Fruit fly (Drosophila melanogaster) whole organism, prepupa: Measurements from ENCODE around the gene CG13917.

Source experiments
- Blimp-1 ChIP-seq: fragments of 200-800 bp; sonication (Bioruptor generic); optimal IDR thresholded peaks from 3 replicates; lab custom pipeline; 2017; ENCODE audit warnings: missing biosample characterization, missing genetic modification characterization, mild to moderate bottlenecking, moderate library complexity, missing genetic modification reagents
- CG10669 ChIP-seq: fragments of 200-800 bp; sonication (Bioruptor generic); optimal IDR thresholded peaks from 3 replicates; lab custom pipeline; 2018; ENCODE audit warnings: missing biosample characterization, mild to moderate bottlenecking, missing genetic modification characterization, moderate library complexity
- CG11294 ChIP-seq: fragments of 200-800 bp; sonication (Bioruptor generic); IDR thresholded peaks from 2 replicates; pipeline ENCODE4 v1.3.6; 2022; ENCODE audit warnings: missing biosample characterization, missing genetic modification characterization
- CG11762 ChIP-seq: fragments of 200-800 bp; sonication (Bioruptor generic); optimal IDR thresholded peaks from 3 replicates; lab custom pipeline; 2016; ENCODE audit warnings: missing biosample characterization, missing genetic modification characterization; ENCODE audit not compliant: insufficient read depth
- CG11902 ChIP-seq: fragments of 200-800 bp; sonication (Bioruptor generic); optimal IDR thresholded peaks from 3 replicates; lab custom pipeline; 2016; ENCODE audit warnings: missing biosample characterization, missing genetic modification characterization
- CG1621 ChIP-seq: fragments of 200-800 bp; sonication (Bioruptor generic); optimal IDR thresholded peaks from 3 replicates; lab custom pipeline; 2018; ENCODE audit warnings: missing biosample characterization, mild to moderate bottlenecking, missing genetic modification characterization
- CG16779 ChIP-seq: fragments of 200-800 bp; sonication (Bioruptor generic); optimal IDR thresholded peaks from 3 replicates; lab custom pipeline; 2017; ENCODE audit warnings: missing biosample characterization, mild to moderate bottlenecking, missing genetic modification characterization
- CG3032 ChIP-seq: fragments of 200-800 bp; optimal IDR thresholded peaks from 2 replicates; lab custom pipeline; 2019; ENCODE audit warnings: missing biosample characterization, mild to moderate bottlenecking, missing genetic modification characterization, moderate library complexity
- CG31627 ChIP-seq: fragments of 200-800 bp; sonication (Bioruptor generic); optimal IDR thresholded peaks from 3 replicates; lab custom pipeline; 2016; ENCODE audit warnings: missing biosample characterization, missing genetic modification characterization
- CG32006 ChIP-seq: fragments of 200-800 bp; sonication (Bioruptor generic); optimal IDR thresholded peaks from 3 replicates; lab custom pipeline; 2017; ENCODE audit warnings: missing biosample characterization, mild to moderate bottlenecking, missing genetic modification characterization
- CG4318 ChIP-seq: fragments of 200-800 bp; sonication (Bioruptor generic); optimal IDR thresholded peaks from 3 replicates; lab custom pipeline; 2017; ENCODE audit warnings: missing biosample characterization, mild to moderate bottlenecking, missing genetic modification characterization
- CG6163 ChIP-seq: fragments of 200-800 bp; sonication (Bioruptor generic); IDR thresholded peaks from 3 replicates; pipeline ENCODE4 v1.3.6; 2022; ENCODE audit warnings: missing biosample characterization, missing genetic modification characterization
- CG6276 ChIP-seq: fragments of 200-800 bp; sonication (Bioruptor generic); optimal IDR thresholded peaks from 2 replicates; lab custom pipeline; 2017; ENCODE audit warnings: missing biosample characterization, mild to moderate bottlenecking, missing genetic modification characterization
- CG6792 ChIP-seq: fragments of 200-800 bp; sonication (Bioruptor generic); optimal IDR thresholded peaks from 3 replicates; lab custom pipeline; 2016; ENCODE audit warnings: missing biosample characterization, missing genetic modification characterization
- CG6854 ChIP-seq: fragments of 200-800 bp; sonication (Bioruptor generic); optimal IDR thresholded peaks from 2 replicates; lab custom pipeline; 2017; ENCODE audit warnings: missing biosample characterization, mild to moderate bottlenecking, missing genetic modification characterization
- CG7368 ChIP-seq: fragments of 200-800 bp; sonication (Bioruptor generic); optimal IDR thresholded peaks from 3 replicates; lab custom pipeline; 2016; ENCODE audit warnings: missing biosample characterization, missing genetic modification characterization
- CG8119 ChIP-seq: fragments of 200-800 bp; sonication (Bioruptor generic); IDR thresholded peaks from 3 replicates; pipeline ENCODE4 v1.3.6; 2022; ENCODE audit warnings: missing biosample characterization, missing genetic modification characterization
- CG8632 ChIP-seq: fragments of 200-800 bp; sonication (Bioruptor generic); optimal IDR thresholded peaks from 3 replicates; lab custom pipeline; 2016; ENCODE audit warnings: missing biosample characterization, missing genetic modification characterization
- CG9139 ChIP-seq: fragments of 200-800 bp; sonication (Bioruptor generic); optimal IDR thresholded peaks from 3 replicates; lab custom pipeline; 2017; ENCODE audit warnings: missing biosample characterization, mild to moderate bottlenecking, missing genetic modification characterization
- Eip75B ChIP-seq: fragments of 200-800 bp; sonication (Bioruptor generic); optimal IDR thresholded peaks from 3 replicates; lab custom pipeline; 2016; ENCODE audit warnings: missing biosample characterization, missing genetic modification characterization
- Eip78C ChIP-seq: fragments of 200-800 bp; sonication (Bioruptor generic); peaks from one replicate; lab custom pipeline; 2016; ENCODE audit warnings: missing biosample characterization, missing genetic modification characterization
- Eip93F ChIP-seq: fragments of 200-800 bp; sonication (Bioruptor generic); optimal IDR thresholded peaks from 2 replicates; lab custom pipeline; 2016; ENCODE audit warnings: missing biosample characterization, mild to moderate bottlenecking, missing genetic modification characterization
- Ets96B ChIP-seq: fragments of 200-800 bp; optimal IDR thresholded peaks from 2 replicates; lab custom pipeline; 2019; ENCODE audit warnings: missing biosample characterization, mild to moderate bottlenecking, missing genetic modification characterization, moderate library complexity
- Gug ChIP-seq: fragments of 200-800 bp; sonication (Bioruptor generic); IDR thresholded peaks from 2 replicates; pipeline ENCODE4 v1.3.6; 2022; ENCODE audit warnings: missing biosample characterization, missing genetic modification characterization
- Hr38 ChIP-seq: sonication (Bioruptor generic); optimal IDR thresholded peaks from 2 replicates; lab custom pipeline; 2016; ENCODE audit warnings: missing biosample characterization, missing genetic modification characterization
- Hr4 ChIP-seq: fragments of 200-800 bp; sonication (Bioruptor generic); optimal IDR thresholded peaks from 3 replicates; lab custom pipeline; 2016; ENCODE audit warnings: missing biosample characterization, missing genetic modification characterization
- Lpt ChIP-seq: fragments of 200-800 bp; sonication (Bioruptor generic); optimal IDR thresholded peaks from 3 replicates; lab custom pipeline; 2016; ENCODE audit warnings: missing biosample characterization, missing genetic modification characterization
- Met ChIP-seq: fragments of 200-800 bp; sonication (Bioruptor generic); optimal IDR thresholded peaks from 3 replicates; lab custom pipeline; 2016; ENCODE audit warnings: missing biosample characterization, missing genetic modification characterization
- Smox ChIP-seq: fragments of 200-800 bp; sonication (Bioruptor generic); optimal IDR thresholded peaks from 3 replicates; lab custom pipeline; 2016; ENCODE audit warnings: missing biosample characterization, missing genetic modification characterization
- Sox14 ChIP-seq: fragments of 200-800 bp; sonication (Bioruptor generic); optimal IDR thresholded peaks from 3 replicates; lab custom pipeline; 2016; ENCODE audit warnings: missing biosample characterization, missing genetic modification characterization
- Sox15 ChIP-seq: fragments of 200-800 bp; sonication (Bioruptor generic); optimal IDR thresholded peaks from 3 replicates; lab custom pipeline; 2016; ENCODE audit warnings: missing biosample characterization, missing genetic modification characterization
- acj6 ChIP-seq: fragments of 200-800 bp; sonication (Bioruptor generic); optimal IDR thresholded peaks from 3 replicates; lab custom pipeline; 2016; ENCODE audit warnings: missing biosample characterization, missing genetic modification characterization
- cyc ChIP-seq: fragments of 200-800 bp; sonication (Bioruptor generic); optimal IDR thresholded peaks from 3 replicates; lab custom pipeline; 2016; ENCODE audit warnings: missing biosample characterization, missing genetic modification characterization
- dsx ChIP-seq: fragments of 200-800 bp; optimal IDR thresholded peaks from 3 replicates; lab custom pipeline; 2019; ENCODE audit warnings: missing biosample characterization, mild to moderate bottlenecking, missing genetic modification characterization, moderate library complexity; ENCODE audit not compliant: poor library complexity, severe bottlenecking
- esn ChIP-seq: fragments of 200-800 bp; sonication (Bioruptor generic); optimal IDR thresholded peaks from 2 replicates; lab custom pipeline; 2016; ENCODE audit warnings: missing biosample characterization, mild to moderate bottlenecking, missing genetic modification characterization, moderate library complexity
- fd85E ChIP-seq: fragments of 200-800 bp; sonication (Bioruptor generic); optimal IDR thresholded peaks from 3 replicates; lab custom pipeline; 2016; ENCODE audit warnings: missing biosample characterization, missing genetic modification characterization
- fkh ChIP-seq: fragments of 200-800 bp; sonication (Bioruptor generic); optimal IDR thresholded peaks from 3 replicates; lab custom pipeline; 2017; ENCODE audit warnings: missing biosample characterization, mild to moderate bottlenecking, missing genetic modification characterization, moderate library complexity
- net ChIP-seq: fragments of 200-800 bp; sonication (Bioruptor generic); optimal IDR thresholded peaks from 3 replicates; lab custom pipeline; 2016; ENCODE audit warnings: missing biosample characterization, missing genetic modification characterization
- pdm3 ChIP-seq: fragments of 200-800 bp; sonication (Bioruptor generic); optimal IDR thresholded peaks from 3 replicates; lab custom pipeline; 2016; ENCODE audit warnings: missing biosample characterization, missing genetic modification characterization
- salr ChIP-seq, 2 experiments: fragments of 200-800 bp; sonication (Bioruptor generic); optimal IDR thresholded peaks; 3 replicates each; lab custom pipeline; 2016 to 2018; ENCODE audit warnings: missing biosample characterization in 2 of 2, missing genetic modification characterization in 2 of 2, mild to moderate bottlenecking in 1 of 2
- spab ChIP-seq: fragments of 200-800 bp; sonication (Bioruptor generic); optimal IDR thresholded peaks from 2 replicates; lab custom pipeline; 2017; ENCODE audit warnings: missing biosample characterization, mild to moderate bottlenecking, missing genetic modification characterization, missing genetic modification reagents
- ss ChIP-seq, 2 experiments: fragments of 200-800 bp; sonication (Bioruptor generic); optimal IDR thresholded peaks; 2 replicates in 1 of 2; 3 replicates in 1 of 2; lab custom pipeline; 2017 to 2018; ENCODE audit warnings: mild to moderate bottlenecking in 2 of 2, missing biosample characterization in 2 of 2, missing genetic modification characterization in 2 of 2, moderate library complexity in 1 of 2
- svp ChIP-seq: fragments of 200-800 bp; sonication (Bioruptor generic); peaks from one replicate; lab custom pipeline; 2016; ENCODE audit warnings: missing biosample characterization, missing genetic modification characterization
- topi ChIP-seq: fragments of 200-800 bp; sonication (Bioruptor generic); optimal IDR thresholded peaks from 3 replicates; lab custom pipeline; 2016; ENCODE audit warnings: missing biosample characterization, missing genetic modification characterization
- vri ChIP-seq: fragments of 200-800 bp; sonication (Bioruptor generic); optimal IDR thresholded peaks from 3 replicates; lab custom pipeline; 2016; ENCODE audit warnings: missing biosample characterization, mild to moderate bottlenecking, missing genetic modification characterization

The CG13917 gene

dm6 chr3L:1546349-1547116 is 30.0 kb upstream of the CG13917 start (continued):
- 0 out of 3 replicates have a peak, but pooled peaks have one; percentile 10 for TF ChIP-seq CG6163 (GFP tag; lab: Robert Waterston, UW)
- TF ChIP-seq CG8119 (GFP tag; lab: Robert Waterston, UW) = no peak
- no peak for TF ChIP-seq Sox14
- no peak for TF ChIP-seq CG31627 (GFP tag; lab: Kevin White, UChicago)
- TF ChIP-seq CG8632 (GFP tag; lab: Kevin White, UChicago) = no peak
- no peak for TF ChIP-seq Smox (GFP tag; lab: Kevin White, UChicago)
- no peak for TF ChIP-seq CG10669
- peak; percentile 36 to 70 for TF ChIP-seq ss (GFP tag; optimal IDR thresholded peaks at IDR 0.05; lab: Kevin White, UChicago)
- TF ChIP-seq, all 60 proteins: peak for 14

- peak; percentile 94 for TF ChIP-seq svp
- no peak for TF ChIP-seq CG6276
- TF ChIP-seq spab = no peak
- no peak for TF ChIP-seq CG11762
- TF ChIP-seq Blimp-1 (GFP tag; lab: Kevin White, UChicago) = no peak
- no peak for TF ChIP-seq CG6792 (GFP tag; lab: Kevin White, UChicago)
- TF ChIP-seq CG6854 (GFP tag; lab: Kevin White, UChicago) = no peak
- TF ChIP-seq cyc (GFP tag; lab: Kevin White, UChicago) = no peak
Observed at dm6 chr3L:1547117-1547507, 29.4 kb upstream of the CG13917 start.

DNA sequence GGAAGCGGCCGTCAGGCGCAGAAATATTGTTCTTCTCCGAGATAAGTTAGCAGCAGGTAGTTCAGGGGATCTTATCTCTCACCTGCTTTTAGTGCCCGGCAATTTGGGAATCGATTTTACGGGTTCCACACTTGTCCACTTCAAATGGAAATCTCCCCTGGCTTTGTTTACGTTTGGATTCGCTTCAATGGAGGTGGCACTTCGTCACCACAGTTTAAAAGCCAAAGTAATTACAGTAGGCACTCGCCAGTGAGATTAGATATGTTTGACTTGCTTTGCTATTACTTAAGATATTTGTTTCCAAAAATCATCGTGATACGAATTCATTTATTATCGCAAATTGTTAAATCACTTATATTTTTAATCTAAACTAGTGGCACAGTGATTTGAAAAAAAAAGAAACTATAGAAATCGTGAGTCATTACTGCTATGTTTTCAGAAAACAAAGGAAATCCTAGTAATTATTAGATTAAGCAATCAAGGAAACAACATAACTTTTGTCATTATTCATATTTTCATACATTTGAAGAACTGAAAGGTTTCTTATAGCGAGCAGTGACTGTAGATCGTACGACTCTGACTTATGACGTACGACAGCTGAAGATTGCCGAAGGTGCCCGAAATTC is 28.0 kb upstream of the CG13917 start:
- TF ChIP-seq CG7368 (GFP tag; lab: Kevin White, UChicago) = no peak
- TF ChIP-seq Ets96B (tag; lab: Kevin White, UChicago) = no peak
- peak; percentile 76 for TF ChIP-seq topi (GFP tag; lab: Kevin White, UChicago)
- peak; percentile 67 for TF ChIP-seq cyc (GFP tag; lab: Kevin White, UChicago)
- TF ChIP-seq Hr4 (GFP tag; lab: Kevin White, UChicago) = peak; percentile 48
- no peak for TF ChIP-seq CG4318
- TF ChIP-seq CG6854 (GFP tag; lab: Kevin White, UChicago) = no peak
- TF ChIP-seq CG8632 (GFP tag; lab: Kevin White, UChicago) = peak; percentile 32
- TF ChIP-seq Hr38 = no peak
- TF ChIP-seq CG1621 = no peak
- TF ChIP-seq Gug = no peak
- TF ChIP-seq CG6276 = no peak
- no peak for TF ChIP-seq CG3032 (tag; lab: Kevin White, UChicago)
- no peak for TF ChIP-seq pdm3 (GFP tag; lab: Kevin White, UChicago)
- TF ChIP-seq acj6 (GFP tag; lab: Kevin White, UChicago) = peak; percentile 65
- peak; percentile 86 for TF ChIP-seq esn
- TF ChIP-seq Eip93F = peak; percentile 29
- no peak for TF ChIP-seq CG16779 (tag; lab: Kevin White, UChicago)
- TF ChIP-seq salr (GFP tag; optimal IDR thresholded peaks at IDR 0.05; lab: Kevin White, UChicago) = no peak
- TF ChIP-seq dsx = no peak
- no peak for TF ChIP-seq CG11294 (GFP tag; lab: Robert Waterston, UW)
- no peak for TF ChIP-seq fd85E (GFP tag; lab: Kevin White, UChicago)
- peak; percentile 58 for TF ChIP-seq vri (GFP tag; lab: Kevin White, UChicago)
- TF ChIP-seq fkh = peak; percentile 52
- peak; percentile 56 for TF ChIP-seq CG6792 (GFP tag; lab: Kevin White, UChicago)
- TF ChIP-seq CG31627 (GFP tag; lab: Kevin White, UChicago) = peak; percentile 77
- TF ChIP-seq CG11902 (GFP tag; lab: Kevin White, UChicago) = no peak
- peak; percentile 50 for TF ChIP-seq Sox14
- peak; percentile 41 for TF ChIP-seq CG32006
- TF ChIP-seq Eip78C (GFP tag; lab: Kevin White, UChicago) = peak; percentile 80
- peak; percentile 43 for TF ChIP-seq Eip75B (GFP tag; lab: Kevin White, UChicago)
- peak; percentile 72 for TF ChIP-seq Smox (GFP tag; lab: Kevin White, UChicago)
- no peak for TF ChIP-seq Lpt (GFP tag; lab: Kevin White, UChicago)
- peak; percentile 79 for TF ChIP-seq Met (GFP tag; lab: Kevin White, UChicago)
- TF ChIP-seq CG9139 (GFP tag; lab: Kevin White, UChicago) = no peak
- no peak for TF ChIP-seq net (GFP tag; lab: Kevin White, UChicago)
- TF ChIP-seq Sox15 (GFP tag; lab: Kevin White, UChicago) = peak; percentile 37
